Fruit fly (Drosophila melanogaster) whole organism, embryonic: ENCODE results near the gene Sidpn.

Experiments
- Adf1 ChIP-seq: fragments of 200-800 bp; sonication (Bioruptor generic); IDR thresholded peaks from 2 replicates; pipeline ENCODE4 v1.3.6; 2022; ENCODE audit warnings: missing biosample characterization, missing genetic modification characterization
- Blimp-1 ChIP-seq: fragments of 200-800 bp; sonication (Bioruptor generic); optimal IDR thresholded peaks from 3 replicates; lab custom pipeline; 2018; ENCODE audit warnings: missing biosample characterization, missing genetic modification characterization, mild to moderate bottlenecking, moderate library complexity, missing genetic modification reagents
- CG10267 ChIP-seq: fragments of 200-800 bp; sonication (Bioruptor generic); optimal IDR thresholded peaks from 2 replicates; lab custom pipeline; 2018; ENCODE audit warnings: missing biosample characterization, mild to moderate bottlenecking, missing genetic modification characterization, moderate library complexity
- CG11085 ChIP-seq: fragments of 200-800 bp; sonication (Bioruptor generic); IDR thresholded peaks from 2 replicates; pipeline ENCODE4 v1.3.6; 2022; ENCODE audit warnings: missing biosample characterization, missing genetic modification characterization
- CG11398 ChIP-seq: fragments of 200-800 bp; sonication (Bioruptor generic); optimal IDR thresholded peaks from 2 replicates; lab custom pipeline; 2016; ENCODE audit warnings: missing biosample characterization, missing genetic modification characterization
- CG11504 ChIP-seq: fragments of 200-800 bp; sonication (Bioruptor generic); optimal IDR thresholded peaks from 3 replicates; lab custom pipeline; 2019; ENCODE audit warnings: missing biosample characterization, mild to moderate bottlenecking, missing genetic modification characterization, moderate library complexity
- CG16815 ChIP-seq: fragments of 200-800 bp; sonication (Bioruptor generic); optimal IDR thresholded peaks from 3 replicates; lab custom pipeline; 2017; ENCODE audit warnings: missing biosample characterization, mild to moderate bottlenecking, missing genetic modification characterization
- CG16863 ChIP-seq: fragments of 200-800 bp; sonication (Bioruptor generic); optimal IDR thresholded peaks from 3 replicates; lab custom pipeline; 2016; ENCODE audit warnings: missing biosample characterization, missing genetic modification characterization
- CG17361 ChIP-seq: fragments of 200-800 bp; sonication (Bioruptor generic); IDR thresholded peaks from 3 replicates; pipeline ENCODE4 v1.3.6; 2022; ENCODE audit warnings: missing biosample characterization, missing genetic modification characterization
- CG17802 ChIP-seq: fragments of 200-800 bp; sonication (Bioruptor generic); optimal IDR thresholded peaks from 2 replicates; lab custom pipeline; 2018; ENCODE audit warnings: missing biosample characterization, mild to moderate bottlenecking, missing genetic modification characterization, moderate library complexity
- CG2889 ChIP-seq: fragments of 200-800 bp; sonication (Bioruptor generic); IDR thresholded peaks from 3 replicates; pipeline ENCODE4 v1.3.6; 2022; ENCODE audit warnings: missing biosample characterization, missing genetic modification characterization
- CG32772 ChIP-seq: fragments of 200-800 bp; sonication (Bioruptor generic); IDR thresholded peaks from 2 replicates; pipeline ENCODE4 v1.3.6; 2022; ENCODE audit warnings: missing biosample characterization, missing genetic modification characterization
- CG4328 ChIP-seq: fragments of 200-800 bp; sonication (Bioruptor generic); optimal IDR thresholded peaks from 3 replicates; lab custom pipeline; 2017; ENCODE audit warnings: missing biosample characterization, missing genetic modification reagents, missing genetic modification characterization
- CG4424 ChIP-seq: fragments of 200-800 bp; sonication (Bioruptor generic); optimal IDR thresholded peaks from 3 replicates; lab custom pipeline; 2016; ENCODE audit warnings: missing biosample characterization, missing genetic modification characterization
- CG6654 ChIP-seq: fragments of 200-800 bp; sonication (Bioruptor generic); optimal IDR thresholded peaks from 2 replicates; lab custom pipeline; 2017; ENCODE audit warnings: missing biosample characterization, mild to moderate bottlenecking, missing genetic modification characterization
- CG7357 ChIP-seq: fragments of 200-800 bp; sonication (Bioruptor generic); IDR thresholded peaks from 3 replicates; pipeline ENCODE4 v1.3.6; 2022; ENCODE audit warnings: missing biosample characterization, missing genetic modification characterization
- CG8290 ChIP-seq, 3 experiments: fragments of 200-800 bp; sonication (Bioruptor generic); optimal IDR thresholded peaks; 2 replicates each; lab custom pipeline; 2016 to 2019; ENCODE audit warnings: missing biosample characterization in 3 of 3, missing genetic modification characterization in 3 of 3, mild to moderate bottlenecking in 2 of 3, moderate library complexity in 1 of 3
- CG8944 ChIP-seq: fragments of 200-800 bp; sonication (Bioruptor generic); optimal IDR thresholded peaks from 3 replicates; lab custom pipeline; 2016; ENCODE audit warnings: missing biosample characterization, missing genetic modification characterization
- D19A ChIP-seq: fragments of 200-800 bp; optimal IDR thresholded peaks from 3 replicates; lab custom pipeline; 2019; ENCODE audit warnings: missing biosample characterization, mild to moderate bottlenecking, missing genetic modification characterization, moderate library complexity
- Drgx ChIP-seq: fragments of 200-800 bp; sonication (Bioruptor generic); IDR thresholded peaks from 2 replicates; pipeline ENCODE4 v1.3.6; 2022; ENCODE audit warnings: missing biosample characterization, missing genetic modification characterization
- Gug ChIP-seq: fragments of 200-800 bp; sonication (Bioruptor generic); IDR thresholded peaks from 4 replicates; pipeline ENCODE4 v1.3.6; 2022; ENCODE audit warnings: missing biosample characterization, missing genetic modification characterization
- H15 ChIP-seq: fragments of 200-800 bp; sonication (Bioruptor generic); IDR thresholded peaks from 3 replicates; pipeline ENCODE4 v1.3.6; 2022; ENCODE audit warnings: missing biosample characterization, missing genetic modification characterization
- HLH54F ChIP-seq: fragments of 200-800 bp; sonication (Bioruptor generic); optimal IDR thresholded peaks from 3 replicates; lab custom pipeline; 2016; ENCODE audit warnings: missing biosample characterization, missing genetic modification characterization
- Jarid2 ChIP-seq: fragments of 200-800 bp; sonication (Bioruptor generic); optimal IDR thresholded peaks from 3 replicates; lab custom pipeline; 2017; ENCODE audit warnings: mild to moderate bottlenecking, missing biosample characterization, missing genetic modification reagents, missing genetic modification characterization
- MBD-R2 ChIP-seq: fragments of 200-800 bp; sonication (Bioruptor generic); IDR thresholded peaks from 2 replicates; pipeline ENCODE4 v1.3.6; 2022; ENCODE audit warnings: missing biosample characterization, missing genetic modification characterization
- Max ChIP-seq: fragments of 200-800 bp; sonication (Bioruptor generic); optimal IDR thresholded peaks from 2 replicates; lab custom pipeline; 2016; ENCODE audit warnings: missing biosample characterization, mild to moderate bottlenecking, missing genetic modification characterization
- PHDP ChIP-seq: fragments of 200-800 bp; sonication (Bioruptor generic); optimal IDR thresholded peaks from 3 replicates; lab custom pipeline; 2018; ENCODE audit warnings: missing biosample characterization, mild to moderate bottlenecking, missing genetic modification characterization, moderate library complexity
- Sox102F ChIP-seq: fragments of 200-800 bp; sonication (Bioruptor generic); optimal IDR thresholded peaks from 2 replicates; lab custom pipeline; 2018; ENCODE audit warnings: missing biosample characterization, mild to moderate bottlenecking, missing genetic modification characterization, moderate library complexity
- Taf1 ChIP-seq: fragments of 200-800 bp; sonication (Bioruptor generic); IDR thresholded peaks from 2 replicates; pipeline ENCODE4 v1.3.6; 2022; ENCODE audit warnings: missing biosample characterization, missing genetic modification characterization
- abd-A ChIP-seq: fragments of 200-800 bp; sonication (Bioruptor generic); optimal IDR thresholded peaks from 3 replicates; lab custom pipeline; 2019; ENCODE audit warnings: missing biosample characterization, mild to moderate bottlenecking, missing genetic modification characterization, moderate library complexity
- ap ChIP-seq: fragments of 200-800 bp; sonication (Bioruptor generic); IDR thresholded peaks from 2 replicates; pipeline ENCODE4 v1.3.6; 2022; ENCODE audit warnings: missing biosample characterization, missing genetic modification characterization
- ase ChIP-seq: fragments of 200-800 bp; sonication (Bioruptor generic); IDR thresholded peaks from 3 replicates; pipeline ENCODE4 v1.3.6; 2022; ENCODE audit warnings: missing biosample characterization, missing genetic modification characterization
- bab2 ChIP-seq: fragments of 200-800 bp; sonication (Bioruptor generic); optimal IDR thresholded peaks from 2 replicates; lab custom pipeline; 2016; ENCODE audit warnings: missing biosample characterization, missing genetic modification characterization
- crol ChIP-seq: fragments of 200-800 bp; sonication (Bioruptor generic); IDR thresholded peaks from 2 replicates; pipeline ENCODE4 v1.3.6; 2022; ENCODE audit warnings: missing biosample characterization, missing genetic modification characterization
- crp ChIP-seq, 2 experiments: fragments of 200-800 bp; sonication (Bioruptor generic); optimal IDR thresholded peaks; 2 replicates in 1 of 2; 3 replicates in 1 of 2; lab custom pipeline; 2017; ENCODE audit warnings: missing biosample characterization in 2 of 2, missing genetic modification characterization in 2 of 2, mild to moderate bottlenecking in 1 of 2, moderate library complexity in 1 of 2
- dimm ChIP-seq: fragments of 200-800 bp; sonication (Bioruptor generic); IDR thresholded peaks from 2 replicates; pipeline ENCODE4 v1.3.6; 2022; ENCODE audit warnings: missing biosample characterization, missing genetic modification characterization
- disco-r ChIP-seq: fragments of 200-800 bp; sonication (Bioruptor generic); optimal IDR thresholded peaks from 2 replicates; lab custom pipeline; 2016; ENCODE audit warnings: missing biosample characterization, missing genetic modification characterization
- ems ChIP-seq: fragments of 200-800 bp; sonication (Bioruptor generic); optimal IDR thresholded peaks from 3 replicates; lab custom pipeline; 2016; ENCODE audit warnings: missing biosample characterization, missing genetic modification characterization
- hbn ChIP-seq: fragments of 200-800 bp; sonication (Bioruptor generic); IDR thresholded peaks from 2 replicates; pipeline ENCODE4 v1.3.6; 2022; ENCODE audit warnings: missing biosample characterization, missing genetic modification characterization; ENCODE audit not compliant: partially characterized antibody
- hkb ChIP-seq, 2 experiments: fragments of 200-800 bp in 1 of 2; fragments of >200 bp in 1 of 2; sonication (Bioruptor generic) in 1 of 2; IDR thresholded peaks in 1 of 2; optimal IDR thresholded peaks in 1 of 2; 2 replicates each; pipeline versions ENCODE4 v1.3.6 to Lab custom; 2017 to 2022; ENCODE audit warnings: missing biosample characterization in 1 of 2, missing genetic modification characterization in 1 of 2
- lilli ChIP-seq: fragments of 200-800 bp; sonication (Bioruptor generic); optimal IDR thresholded peaks from 3 replicates; lab custom pipeline; 2016; ENCODE audit warnings: missing biosample characterization, missing genetic modification characterization
- pan ChIP-seq, 4 experiments: fragments of >200 bp in 3 of 4; fragments of 200-800 bp in 1 of 4; sonication (Bioruptor generic) in 1 of 4; optimal IDR thresholded peaks in 3 of 4; IDR thresholded peaks in 1 of 4; 2 replicates each; pipeline versions ENCODE4 v1.3.6 to Lab custom; 2017 to 2022; ENCODE audit warnings: missing biosample characterization in 2 of 4, missing genetic modification characterization in 2 of 4, mixed read lengths in 1 of 4
- pho ChIP-seq: fragments of 200-800 bp; sonication (Bioruptor generic); optimal IDR thresholded peaks from 2 replicates; lab custom pipeline; 2016; ENCODE audit warnings: missing biosample characterization, missing genetic modification characterization
- stc ChIP-seq: fragments of 200-800 bp; sonication (Bioruptor generic); IDR thresholded peaks from 2 replicates; pipeline ENCODE4 v1.3.6; 2022; ENCODE audit warnings: missing biosample characterization, missing genetic modification characterization
- tio ChIP-seq: fragments of 200-800 bp; sonication (Bioruptor generic); optimal IDR thresholded peaks from 2 replicates; lab custom pipeline; 2017; ENCODE audit warnings: missing biosample characterization, missing genetic modification characterization, inconsistent platforms
- vvl ChIP-seq: fragments of 200-800 bp; sonication (Bioruptor generic); IDR thresholded peaks from 2 replicates; pipeline ENCODE4 v1.3.6; 2022; ENCODE audit warnings: missing biosample characterization, missing genetic modification characterization
- wek ChIP-seq: fragments of 200-800 bp; sonication (Bioruptor generic); optimal IDR thresholded peaks from 3 replicates; lab custom pipeline; 2018; ENCODE audit warnings: missing biosample characterization, mild to moderate bottlenecking, missing genetic modification characterization, moderate library complexity

Sidpn gene

dm6 chr2L:19014032-19014880 is 13.3 kb upstream of the Sidpn start (continued):
- TF ChIP-seq Blimp-1 (GFP tag; lab: Kevin White, UChicago), result peak; percentile 70
- no peak for TF ChIP-seq CG8290 (GFP tag; optimal IDR thresholded peaks at IDR 0.05; lab: Kevin White, UChicago)
- peak in 1 of 2 experiments; percentile 25 for TF ChIP-seq CG8290 (tag; optimal IDR thresholded peaks at IDR 0.05; lab: Kevin White, UChicago)
- TF ChIP-seq tio (GFP tag; lab: Kevin White, UChicago), result peak; percentile 43
- peak; percentile 10 for TF ChIP-seq HLH54F (GFP tag; lab: Kevin White, UChicago)
- no peak for TF ChIP-seq CG17802 (tag; lab: Kevin White, UChicago)
- peak; percentile 6; the same call in 1 of the 4 replicates for TF ChIP-seq Gug
- TF ChIP-seq ems (GFP tag; lab: Kevin White, UChicago), result no peak
- peak; percentile 80; the same call in 2 of the 3 replicates for TF ChIP-seq CG17361 (GFP tag; lab: Robert Waterston, UW)
- no peak for TF ChIP-seq MBD-R2 (GFP tag; lab: Robert Waterston, UW)
- TF ChIP-seq CG11398, result no peak
- TF ChIP-seq crp (GFP tag; optimal IDR thresholded peaks at IDR 0.05; lab: Kevin White, UChicago), result peak in 1 of 2 experiments; percentile 20
- no peak for TF ChIP-seq disco-r
- TF ChIP-seq CG16815, result peak; percentile 52
- no peak for TF ChIP-seq ase (GFP tag; lab: Robert Waterston, UW)
- peak; percentile 96 for TF ChIP-seq abd-A (tag; lab: Kevin White, UChicago)
- no peak for TF ChIP-seq CG16863 (GFP tag; lab: Kevin White, UChicago)
- no peak for TF ChIP-seq crol (GFP tag; lab: Robert Waterston, UW)
- no peak for TF ChIP-seq CG2889 (GFP tag; lab: Robert Waterston, UW)
- TF ChIP-seq H15 (GFP tag; lab: Robert Waterston, UW), result 0 out of 3 replicates have a peak, but pooled peaks have one; percentile 16
- 0 out of 2 replicates have a peak, but pooled peaks have one; percentile 24 for TF ChIP-seq ap
- peak; percentile 53 for TF ChIP-seq CG4424 (GFP tag; lab: Kevin White, UChicago)
- TF ChIP-seq CG11504 (tag; lab: Kevin White, UChicago), result peak; percentile 86
- peak; percentile 43 for TF ChIP-seq pho (GFP tag; lab: Kevin White, UChicago)
- TF ChIP-seq PHDP (tag; lab: Kevin White, UChicago), result peak; percentile 81
- peak; percentile 38 for TF ChIP-seq Jarid2
- no peak for TF ChIP-seq wek (GFP tag; lab: Kevin White, UChicago)
- TF ChIP-seq Taf1 (GFP tag; lab: Robert Waterston, UW), result peak; percentile 54; the same call in 1 of the 2 replicates
- TF ChIP-seq Sox102F (GFP tag; lab: Kevin White, UChicago), result peak; percentile 78
- no peak for TF ChIP-seq hbn (GFP tag; lab: Robert Waterston, UW)
- TF ChIP-seq CG7357, result peak; percentile 60; the same call in 1 of the 3 replicates
- TF ChIP-seq Adf1 (GFP tag; lab: Robert Waterston, UW), result no peak
- 0 out of 2 replicates have a peak, but pooled peaks have one; percentile 29 for TF ChIP-seq CG32772 (GFP tag; lab: Robert Waterston, UW)
- TF ChIP-seq lilli, result peak; percentile 61
- TF ChIP-seq hkb (optimal IDR thresholded peaks at IDR 0.05; lab: Kevin White, UChicago), result no peak
- TF ChIP-seq hkb (GFP tag; IDR thresholded peaks at IDR 0.05; lab: Robert Waterston, UW), result peak; percentile 73
- TF ChIP-seq CG6654, result no peak
- 0 out of 2 replicates have a peak, but pooled peaks have one; percentile 42 for TF ChIP-seq CG11085 (GFP tag; lab: Robert Waterston, UW)
- TF ChIP-seq CG4328 (GFP tag; lab: Kevin White, UChicago), result peak; percentile 73
- TF ChIP-seq Drgx, result peak; percentile 9; the same call in 1 of the 2 replicates
- TF ChIP-seq bab2 (GFP tag; lab: Kevin White, UChicago), result peak; percentile 49
- no peak for TF ChIP-seq pan (optimal IDR thresholded peaks at IDR 0.05; lab: Kevin White, UChicago)
- TF ChIP-seq pan (GFP tag; optimal IDR thresholded peaks at IDR 0.05 in 1 of 2, IDR thresholded peaks at IDR 0.05 in 1 of 2), result peak in 1 of 2 experiments; percentile 67
- TF ChIP-seq CG10267 (tag; lab: Kevin White, UChicago), result peak; percentile 68
- peak; percentile 36 for TF ChIP-seq Max
- TF ChIP-seq CG8944 (GFP tag; lab: Kevin White, UChicago), result no peak
- TF ChIP-seq dimm (GFP tag; lab: Robert Waterston, UW), result no peak
- TF ChIP-seq D19A (tag; lab: Kevin White, UChicago), result peak; percentile 69
- peak; percentile 76 for TF ChIP-seq vvl (GFP tag; lab: Robert Waterston, UW)
- TF ChIP-seq stc (GFP tag; lab: Robert Waterston, UW), result peak; percentile 54
